Fruit fly (Drosophila melanogaster) whole organism, embryonic: Measurements from ENCODE around the gene Uvrag.

ENCODE experiments used
- ATbp ChIP-seq: fragments of 200-800 bp; sonication (Bioruptor generic); optimal IDR thresholded peaks from 2 replicates; lab custom pipeline; 2017; ENCODE audit warnings: missing biosample characterization, mild to moderate bottlenecking, missing genetic modification characterization, missing genetic modification reagents
- Ada2b ChIP-seq: fragments of 200-800 bp; sonication (Bioruptor generic); IDR thresholded peaks from 2 replicates; pipeline ENCODE4 v1.3.6; 2022; ENCODE audit warnings: missing biosample characterization, missing genetic modification characterization
- BEAF-32 ChIP-seq: fragments of 200-800 bp; sonication (Bioruptor generic); optimal IDR thresholded peaks from 3 replicates; lab custom pipeline; 2017; ENCODE audit warnings: missing biosample characterization, missing genetic modification characterization, mild to moderate bottlenecking, moderate library complexity, missing genetic modification reagents
- Bgb ChIP-seq: fragments of 200-800 bp; sonication (Bioruptor generic); IDR thresholded peaks from 2 replicates; pipeline ENCODE4 v1.3.6; 2022; ENCODE audit warnings: missing biosample characterization, missing genetic modification characterization; ENCODE audit not compliant: partially characterized antibody
- CG10147 ChIP-seq: fragments of 200-800 bp; sonication (Bioruptor generic); optimal IDR thresholded peaks from 2 replicates; lab custom pipeline; 2019; ENCODE audit warnings: missing biosample characterization, mild to moderate bottlenecking, missing genetic modification characterization, moderate library complexity
- CG10654 ChIP-seq: fragments of 200-800 bp; sonication (Bioruptor generic); optimal IDR thresholded peaks from 2 replicates; lab custom pipeline; 2016; ENCODE audit warnings: missing biosample characterization, missing genetic modification characterization
- CG11247 ChIP-seq: fragments of 200-800 bp; sonication (Bioruptor generic); IDR thresholded peaks from 2 replicates; pipeline ENCODE4 v1.3.6; 2022; ENCODE audit warnings: missing biosample characterization, missing genetic modification characterization
- CG11398 ChIP-seq: fragments of 200-800 bp; sonication (Bioruptor generic); optimal IDR thresholded peaks from 2 replicates; lab custom pipeline; 2016; ENCODE audit warnings: missing biosample characterization, missing genetic modification characterization
- CG11504 ChIP-seq: fragments of 200-800 bp; sonication (Bioruptor generic); optimal IDR thresholded peaks from 3 replicates; lab custom pipeline; 2019; ENCODE audit warnings: missing biosample characterization, mild to moderate bottlenecking, missing genetic modification characterization, moderate library complexity
- CG1233 ChIP-seq: fragments of 200-800 bp; sonication (Bioruptor generic); optimal IDR thresholded peaks from 4 replicates; lab custom pipeline; 2018; ENCODE audit warnings: missing biosample characterization, mild to moderate bottlenecking, missing genetic modification characterization
- CG12744 ChIP-seq: fragments of 200-800 bp; sonication (Bioruptor generic); optimal IDR thresholded peaks from 2 replicates; lab custom pipeline; 2016; ENCODE audit warnings: missing biosample characterization, missing genetic modification characterization
- CG12769 ChIP-seq: fragments of 200-800 bp; sonication (Bioruptor generic); optimal IDR thresholded peaks from 2 replicates; lab custom pipeline; 2019; ENCODE audit warnings: missing biosample characterization, mild to moderate bottlenecking, missing genetic modification characterization, moderate library complexity
- CG13894 ChIP-seq: fragments of 200-800 bp; sonication (Bioruptor generic); optimal IDR thresholded peaks from 3 replicates; lab custom pipeline; 2018; ENCODE audit warnings: missing biosample characterization, mild to moderate bottlenecking, missing genetic modification characterization, moderate library complexity
- CG14860 ChIP-seq: fragments of 200-800 bp; sonication (Bioruptor generic); IDR thresholded peaks from 3 replicates; pipeline ENCODE4 v1.3.6; 2022; ENCODE audit warnings: missing biosample characterization, missing genetic modification characterization; ENCODE audit not compliant: partially characterized antibody
- CG17361 ChIP-seq: fragments of 200-800 bp; sonication (Bioruptor generic); IDR thresholded peaks from 3 replicates; pipeline ENCODE4 v1.3.6; 2022; ENCODE audit warnings: missing biosample characterization, missing genetic modification characterization
- CG2120 ChIP-seq: fragments of 200-800 bp; sonication (Bioruptor generic); optimal IDR thresholded peaks from 3 replicates; lab custom pipeline; 2016; ENCODE audit warnings: missing biosample characterization, missing genetic modification characterization
- CG3281 ChIP-seq: fragments of 200-800 bp; sonication (Bioruptor generic); optimal IDR thresholded peaks from 3 replicates; lab custom pipeline; 2017; ENCODE audit warnings: missing biosample characterization, mild to moderate bottlenecking, missing genetic modification characterization
- CG6683 ChIP-seq: fragments of 200-800 bp; sonication (Bioruptor generic); optimal IDR thresholded peaks from 2 replicates; lab custom pipeline; 2017; ENCODE audit warnings: missing biosample characterization, mild to moderate bottlenecking, missing genetic modification characterization, missing genetic modification reagents
- CG6689 ChIP-seq: fragments of 200-800 bp; sonication (Bioruptor generic); IDR thresholded peaks from 2 replicates; pipeline ENCODE4 v1.3.6; 2022; ENCODE audit warnings: missing biosample characterization, missing genetic modification characterization
- CG7271 ChIP-seq: fragments of 200-800 bp; sonication (Bioruptor generic); optimal IDR thresholded peaks from 2 replicates; lab custom pipeline; 2018; ENCODE audit warnings: missing biosample characterization, mild to moderate bottlenecking, missing genetic modification characterization, moderate library complexity
- CG8765 ChIP-seq: fragments of 200-800 bp; sonication (Bioruptor generic); IDR thresholded peaks from 2 replicates; pipeline ENCODE4 v1.3.6; 2022; ENCODE audit warnings: missing biosample characterization, missing genetic modification characterization
- CG9609 ChIP-seq: fragments of 200-800 bp; sonication (Bioruptor generic); optimal IDR thresholded peaks from 3 replicates; lab custom pipeline; 2016; ENCODE audit warnings: missing biosample characterization, missing genetic modification characterization
- Dbx ChIP-seq: fragments of 200-800 bp; sonication (Bioruptor generic); IDR thresholded peaks from 3 replicates; pipeline ENCODE4 v1.3.6; 2022; ENCODE audit warnings: missing biosample characterization, missing genetic modification characterization
- Dfd ChIP-seq, 2 experiments: fragments of >200 bp; optimal IDR thresholded peaks; 2 replicates each; lab custom pipeline; 2017; ENCODE audit warnings: missing biosample characterization in 2 of 2, missing genetic modification characterization in 2 of 2
- Dp ChIP-seq: fragments of 200-800 bp; sonication (Bioruptor generic); optimal IDR thresholded peaks from 2 replicates; lab custom pipeline; 2018; ENCODE audit warnings: missing biosample characterization, mild to moderate bottlenecking, missing genetic modification characterization, moderate library complexity
- Dref ChIP-seq: fragments of 200-800 bp; sonication (Bioruptor generic); IDR thresholded peaks from 2 replicates; pipeline ENCODE4 v1.3.6; 2022; ENCODE audit warnings: missing biosample characterization, missing genetic modification characterization
- Hsf ChIP-seq: fragments of 200-800 bp; sonication (Bioruptor generic); optimal IDR thresholded peaks from 3 replicates; lab custom pipeline; 2016; ENCODE audit warnings: missing biosample characterization, missing genetic modification characterization
- Max ChIP-seq: fragments of 200-800 bp; sonication (Bioruptor generic); optimal IDR thresholded peaks from 2 replicates; lab custom pipeline; 2016; ENCODE audit warnings: missing biosample characterization, mild to moderate bottlenecking, missing genetic modification characterization
- NC2β ChIP-seq: fragments of 200-800 bp; sonication (Bioruptor generic); optimal IDR thresholded peaks from 2 replicates; lab custom pipeline; 2016; ENCODE audit warnings: missing biosample characterization, missing genetic modification characterization
- Nf-YA ChIP-seq: fragments of 200-800 bp; sonication (Bioruptor generic); IDR thresholded peaks from 2 replicates; pipeline ENCODE4 v1.3.6; 2022; ENCODE audit warnings: missing biosample characterization, missing genetic modification characterization
- Opbp ChIP-seq: fragments of 200-800 bp; sonication (Bioruptor generic); IDR thresholded peaks from 3 replicates; pipeline ENCODE4 v1.3.6; 2022; ENCODE audit warnings: missing biosample characterization, missing genetic modification characterization; ENCODE audit not compliant: partially characterized antibody
- Pdp1 ChIP-seq, 2 experiments: fragments of 200-800 bp; sonication (Bioruptor generic); optimal IDR thresholded peaks; 3 replicates each; lab custom pipeline; 2016; ENCODE audit warnings: missing biosample characterization in 2 of 2, missing genetic modification characterization in 2 of 2, mild to moderate bottlenecking in 1 of 2, moderate library complexity in 1 of 2
- abd-A ChIP-seq: fragments of 200-800 bp; sonication (Bioruptor generic); optimal IDR thresholded peaks from 3 replicates; lab custom pipeline; 2019; ENCODE audit warnings: missing biosample characterization, mild to moderate bottlenecking, missing genetic modification characterization, moderate library complexity
- al ChIP-seq: fragments of 200-800 bp; sonication (Bioruptor generic); IDR thresholded peaks from 2 replicates; pipeline ENCODE4 v1.3.6; 2022; ENCODE audit warnings: missing biosample characterization, missing genetic modification characterization
- br ChIP-seq: fragments of >200 bp; optimal IDR thresholded peaks from 2 replicates; lab custom pipeline; 2017
- btn ChIP-seq: fragments of 200-800 bp; sonication (Bioruptor generic); optimal IDR thresholded peaks from 2 replicates; lab custom pipeline; 2016; ENCODE audit warnings: missing biosample characterization, missing genetic modification characterization
- cad ChIP-seq: fragments of >200 bp; optimal IDR thresholded peaks from 2 replicates; lab custom pipeline; 2017; ENCODE audit warnings: missing biosample characterization, missing genetic modification characterization
- cato ChIP-seq: fragments of 200-800 bp; sonication (Bioruptor generic); optimal IDR thresholded peaks from 2 replicates; lab custom pipeline; 2016; ENCODE audit warnings: missing biosample characterization, missing genetic modification characterization, borderline replicate concordance
- h ChIP-seq: fragments of >200 bp; optimal IDR thresholded peaks from 2 replicates; lab custom pipeline; 2017
- klu ChIP-seq: fragments of 200-800 bp; sonication (Bioruptor generic); IDR thresholded peaks from 2 replicates; pipeline ENCODE4 v1.3.6; 2022; ENCODE audit warnings: missing biosample characterization, missing genetic modification characterization
- knrl ChIP-seq: fragments of 200-800 bp; sonication (Bioruptor generic); IDR thresholded peaks from 3 replicates; pipeline ENCODE4 v1.3.6; 2022; ENCODE audit warnings: missing biosample characterization, missing genetic modification characterization; ENCODE audit not compliant: partially characterized antibody
- lab ChIP-seq: fragments of 200-800 bp; sonication (Bioruptor generic); optimal IDR thresholded peaks from 3 replicates; lab custom pipeline; 2017; ENCODE audit warnings: missing biosample characterization, missing genetic modification characterization, mild to moderate bottlenecking, moderate library complexity, missing genetic modification reagents
- mirr ChIP-seq: fragments of 200-800 bp; sonication (Bioruptor generic); optimal IDR thresholded peaks from 3 replicates; lab custom pipeline; 2018; ENCODE audit warnings: missing biosample characterization, mild to moderate bottlenecking, missing genetic modification characterization
- ro ChIP-seq: fragments of 200-800 bp; sonication (Bioruptor generic); IDR thresholded peaks from 2 replicates; pipeline ENCODE4 v1.3.6; 2022; ENCODE audit warnings: missing biosample characterization, missing genetic modification characterization
- slp2 ChIP-seq: fragments of 200-800 bp; sonication (Bioruptor generic); optimal IDR thresholded peaks from 2 replicates; lab custom pipeline; 2016; ENCODE audit warnings: missing biosample characterization, missing genetic modification characterization
- sqz ChIP-seq: fragments of 200-800 bp; sonication (Bioruptor generic); optimal IDR thresholded peaks from 3 replicates; lab custom pipeline; 2018; ENCODE audit warnings: missing biosample characterization, mild to moderate bottlenecking, missing genetic modification characterization
- sr ChIP-seq: fragments of 200-800 bp; sonication (Bioruptor generic); IDR thresholded peaks from 3 replicates; pipeline ENCODE4 v1.3.6; 2022; ENCODE audit warnings: missing biosample characterization, missing genetic modification characterization
- ttk ChIP-seq: fragments of 200-800 bp; sonication (Bioruptor generic); IDR thresholded peaks from 2 replicates; pipeline ENCODE4 v2.1.2; 2022; ENCODE audit warnings: missing biosample characterization, missing genetic modification characterization
- vnd ChIP-seq: fragments of 200-800 bp; sonication (Bioruptor generic); IDR thresholded peaks from 3 replicates; pipeline ENCODE4 v1.3.6; 2022; ENCODE audit warnings: missing biosample characterization, missing genetic modification characterization; ENCODE audit not compliant: partially characterized antibody

Uvrag gene

dm6 chr2L:13290276-13291065, 3.9 kb downstream of the Uvrag start (continued):
- TF ChIP-seq CG3281 (GFP tag; lab: Kevin White, UChicago) (peak; percentile 90), CG10654 (GFP tag; lab: Kevin White, UChicago) (peak; percentile 16), ATbp (GFP tag; lab: Kevin White, UChicago) (peak; percentile 96), Dref (no peak), CG12744 (peak; percentile 67), Nf-YA (GFP tag; lab: Robert Waterston, UW) (peak; percentile 59; the same call in 1 of the 2 replicates), cato (no peak), CG14860 (GFP tag; lab: Robert Waterston, UW) (no peak), CG10147 (GFP tag; lab: Kevin White, UChicago) (peak; percentile 72), CG11247 (GFP tag; lab: Robert Waterston, UW) (0 out of 2 replicates have a peak, but pooled peaks have one; percentile 17), CG6683 (GFP tag; lab: Kevin White, UChicago) (peak; percentile 76), CG1233 (peak; percentile 82), mirr (GFP tag; lab: Kevin White, UChicago) (peak; percentile 91), CG12769 (tag; lab: Kevin White, UChicago) (peak; percentile 91), sqz (GFP tag; lab: Kevin White, UChicago) (peak; percentile 84), Dbx (GFP tag; lab: Robert Waterston, UW) (peak; percentile 66), Max (GFP tag; lab: Kevin White, UChicago) (peak; percentile 53), Pdp1 (GFP tag; optimal IDR thresholded peaks at IDR 0.05; lab: Kevin White, UChicago) (peak in 1 of 2 experiments; percentile 51), CG11398 (GFP tag; lab: Kevin White, UChicago) (peak; percentile 64), CG9609 (GFP tag; lab: Kevin White, UChicago) (no peak), sr (GFP tag; lab: Robert Waterston, UW) (peak; percentile 77), NC2β (peak; percentile 58), Dp (peak; percentile 13), al (GFP tag; lab: Robert Waterston, UW) (peak; percentile 19; the same call in 1 of the 2 replicates), CG8765 (peak; percentile 20; the same call in 1 of the 2 replicates), br (lab: Kevin White, UChicago) (no peak), BEAF-32 (GFP tag; lab: Kevin White, UChicago) (no peak), CG17361 (GFP tag; lab: Robert Waterston, UW) (0 out of 3 replicates have a peak, but pooled peaks have one; percentile 21), Ada2b (GFP tag; lab: Robert Waterston, UW) (no peak), CG6689 (GFP tag; lab: Robert Waterston, UW) (no peak), vnd (no peak), klu (no peak), h (lab: Kevin White, UChicago) (no peak), CG11504 (tag; lab: Kevin White, UChicago) (peak; percentile 73), CG13894 (tag; lab: Kevin White, UChicago) (peak; percentile 88), CG7271 (tag; lab: Kevin White, UChicago) (no peak), Opbp (GFP tag; lab: Robert Waterston, UW) (peak; percentile 36; the same call in 1 of the 3 replicates), CG2120 (GFP tag; lab: Kevin White, UChicago) (no peak), knrl (GFP tag; lab: Robert Waterston, UW) (no peak; the same call in 2 of the 3 replicates), ttk (GFP tag; lab: Robert Waterston, UW) (no peak), Dfd (GFP tag; optimal IDR thresholded peaks at IDR 0.05; lab: Kevin White, UChicago) (no peak), btn (GFP tag; lab: Kevin White, UChicago) (no peak), Bgb (GFP tag; lab: Robert Waterston, UW) (peak; percentile 73; the same call in 1 of the 2 replicates), cad (GFP tag; lab: Kevin White, UChicago) (no peak), abd-A (tag; lab: Kevin White, UChicago) (peak; percentile 36), Hsf (GFP tag; lab: Kevin White, UChicago) (no peak), lab (GFP tag; lab: Kevin White, UChicago) (peak; percentile 92), slp2 (GFP tag; lab: Kevin White, UChicago) (peak; percentile 52), ro (GFP tag; lab: Robert Waterston, UW) (no peak)
